Fruit fly (Drosophila melanogaster) whole organism, embryonic: Measurements from ENCODE around the gene CG9316.

Experiments used
- ATbp ChIP-seq: fragments of 200-800 bp; sonication (Bioruptor generic); optimal IDR thresholded peaks from 2 replicates; lab custom pipeline; 2017; ENCODE audit warnings: missing biosample characterization, mild to moderate bottlenecking, missing genetic modification characterization, missing genetic modification reagents
- Atf6 ChIP-seq: fragments of 200-800 bp; sonication (Bioruptor generic); IDR thresholded peaks from 2 replicates; pipeline ENCODE4 v1.3.6; 2022; ENCODE audit warnings: missing biosample characterization, missing genetic modification characterization
- BEAF-32 ChIP-seq: fragments of 200-800 bp; sonication (Bioruptor generic); optimal IDR thresholded peaks from 3 replicates; lab custom pipeline; 2017; ENCODE audit warnings: missing biosample characterization, missing genetic modification characterization, mild to moderate bottlenecking, moderate library complexity, missing genetic modification reagents
- Bteb2 ChIP-seq: fragments of 200-800 bp; sonication (Bioruptor generic); optimal IDR thresholded peaks from 2 replicates; lab custom pipeline; 2016; ENCODE audit warnings: missing biosample characterization, missing genetic modification characterization
- CG10267 ChIP-seq: fragments of 200-800 bp; sonication (Bioruptor generic); optimal IDR thresholded peaks from 2 replicates; lab custom pipeline; 2018; ENCODE audit warnings: missing biosample characterization, mild to moderate bottlenecking, missing genetic modification characterization, moderate library complexity
- CG10959 ChIP-seq: fragments of 200-800 bp; sonication (Bioruptor generic); IDR thresholded peaks from 2 replicates; pipeline ENCODE4 v1.3.6; 2022; ENCODE audit warnings: missing biosample characterization, missing genetic modification characterization
- CG10979 ChIP-seq: fragments of 200-800 bp; sonication (Bioruptor generic); optimal IDR thresholded peaks from 2 replicates; lab custom pipeline; 2018; ENCODE audit warnings: missing biosample characterization, mild to moderate bottlenecking, missing genetic modification characterization, moderate library complexity
- CG11723 ChIP-seq: fragments of 200-800 bp; sonication (Bioruptor generic); optimal IDR thresholded peaks from 2 replicates; lab custom pipeline; 2017; ENCODE audit warnings: missing biosample characterization, mild to moderate bottlenecking, missing genetic modification characterization
- CG12236 ChIP-seq: fragments of 200-800 bp; sonication (Bioruptor generic); optimal IDR thresholded peaks from 2 replicates; lab custom pipeline; 2016; ENCODE audit warnings: missing biosample characterization, missing genetic modification characterization
- CG15073 ChIP-seq: fragments of 200-800 bp; sonication (Bioruptor generic); optimal IDR thresholded peaks from 2 replicates; lab custom pipeline; 2016; ENCODE audit warnings: missing biosample characterization, missing genetic modification characterization
- CG17328 ChIP-seq: fragments of 200-800 bp; sonication (Bioruptor generic); IDR thresholded peaks from 2 replicates; pipeline ENCODE4 v1.3.6; 2022; ENCODE audit warnings: missing biosample characterization, missing genetic modification characterization
- CG2712 ChIP-seq: fragments of 200-800 bp; optimal IDR thresholded peaks from 3 replicates; lab custom pipeline; 2019; ENCODE audit warnings: missing biosample characterization, mild to moderate bottlenecking, missing genetic modification characterization, moderate library complexity
- CG3995 ChIP-seq: fragments of 200-800 bp; sonication (Bioruptor generic); optimal IDR thresholded peaks from 3 replicates; lab custom pipeline; 2016; ENCODE audit warnings: missing biosample characterization, missing genetic modification characterization
- CG4360 ChIP-seq: fragments of 200-800 bp; sonication (Bioruptor generic); IDR thresholded peaks from 2 replicates; pipeline ENCODE4 v1.3.6; 2022; ENCODE audit warnings: missing biosample characterization, missing genetic modification characterization
- CG4404 ChIP-seq: fragments of 200-800 bp; sonication (Bioruptor generic); IDR thresholded peaks from 2 replicates; pipeline ENCODE4 v1.3.6; 2022; ENCODE audit warnings: missing biosample characterization, missing genetic modification characterization
- CG7963 ChIP-seq: fragments of 200-800 bp; sonication (Bioruptor generic); IDR thresholded peaks from 3 replicates; pipeline ENCODE4 v1.3.6; 2022; ENCODE audit warnings: missing biosample characterization, missing genetic modification characterization; ENCODE audit not compliant: partially characterized antibody
- CG8290 ChIP-seq, 3 experiments: fragments of 200-800 bp; sonication (Bioruptor generic); optimal IDR thresholded peaks; 2 replicates each; lab custom pipeline; 2016 to 2019; ENCODE audit warnings: missing biosample characterization in 3 of 3, missing genetic modification characterization in 3 of 3, mild to moderate bottlenecking in 2 of 3, moderate library complexity in 1 of 3
- CG8388 ChIP-seq: fragments of 200-800 bp; sonication (Bioruptor generic); optimal IDR thresholded peaks from 2 replicates; lab custom pipeline; 2019; ENCODE audit warnings: missing biosample characterization, mild to moderate bottlenecking, missing genetic modification characterization, moderate library complexity
- CG9876 ChIP-seq: fragments of 200-800 bp; sonication (Bioruptor generic); optimal IDR thresholded peaks from 2 replicates; lab custom pipeline; 2016; ENCODE audit warnings: missing biosample characterization, missing genetic modification characterization
- CoRest ChIP-seq: fragments of 200-800 bp; sonication (Bioruptor generic); optimal IDR thresholded peaks from 3 replicates; lab custom pipeline; 2018; ENCODE audit warnings: missing biosample characterization, mild to moderate bottlenecking, missing genetic modification characterization, moderate library complexity
- Doc3 ChIP-seq: fragments of 200-800 bp; sonication (Bioruptor generic); IDR thresholded peaks from 3 replicates; pipeline ENCODE4 v1.3.6; 2022; ENCODE audit warnings: missing biosample characterization, missing genetic modification characterization; ENCODE audit not compliant: partially characterized antibody
- HLH3B ChIP-seq: fragments of 200-800 bp; sonication (Bioruptor generic); IDR thresholded peaks from 2 replicates; pipeline ENCODE4 v1.3.6; 2022; ENCODE audit warnings: missing biosample characterization, missing genetic modification characterization
- Lhr ChIP-seq: fragments of 200-800 bp; sonication (Bioruptor generic); optimal IDR thresholded peaks from 3 replicates; lab custom pipeline; 2017; ENCODE audit warnings: mild to moderate bottlenecking, missing biosample characterization, missing genetic modification reagents, missing genetic modification characterization
- MESR4 ChIP-seq: fragments of 200-800 bp; sonication (Bioruptor generic); optimal IDR thresholded peaks from 2 replicates; lab custom pipeline; 2018; ENCODE audit warnings: missing biosample characterization, mild to moderate bottlenecking, missing genetic modification characterization, moderate library complexity
- Myb ChIP-seq: fragments of 200-800 bp; sonication (Bioruptor generic); optimal IDR thresholded peaks from 2 replicates; lab custom pipeline; 2016; ENCODE audit warnings: missing biosample characterization, missing genetic modification characterization
- Ptx1 ChIP-seq: fragments of 200-800 bp; sonication (Bioruptor generic); IDR thresholded peaks from 2 replicates; pipeline ENCODE4 v1.3.6; 2022; ENCODE audit warnings: missing biosample characterization, missing genetic modification characterization
- Rfx ChIP-seq: fragments of 200-800 bp; sonication (Bioruptor generic); IDR thresholded peaks from 2 replicates; pipeline ENCODE4 v1.3.6; 2022; ENCODE audit warnings: missing biosample characterization, missing genetic modification characterization
- Scr ChIP-seq: fragments of 200-800 bp; sonication (Bioruptor generic); IDR thresholded peaks from 2 replicates; pipeline ENCODE4 v1.3.6; 2022; ENCODE audit warnings: missing biosample characterization, missing genetic modification characterization; ENCODE audit not compliant: partially characterized antibody
- Sox102F ChIP-seq: fragments of 200-800 bp; sonication (Bioruptor generic); optimal IDR thresholded peaks from 2 replicates; lab custom pipeline; 2018; ENCODE audit warnings: missing biosample characterization, mild to moderate bottlenecking, missing genetic modification characterization, moderate library complexity
- Sry-β ChIP-seq: fragments of 200-800 bp; sonication (Bioruptor generic); optimal IDR thresholded peaks from 2 replicates; lab custom pipeline; 2018; ENCODE audit warnings: missing biosample characterization, mild to moderate bottlenecking, missing genetic modification characterization, moderate library complexity
- Vsx1 ChIP-seq: fragments of 200-800 bp; sonication (Bioruptor generic); optimal IDR thresholded peaks from 2 replicates; lab custom pipeline; 2017; ENCODE audit warnings: missing biosample characterization, mild to moderate bottlenecking, missing genetic modification characterization, missing genetic modification reagents
- ab ChIP-seq: fragments of 200-800 bp; sonication (Bioruptor generic); optimal IDR thresholded peaks from 2 replicates; lab custom pipeline; 2016; ENCODE audit warnings: missing biosample characterization, missing genetic modification characterization
- dpn ChIP-seq, 2 experiments: fragments of 200-800 bp; sonication (Bioruptor generic); optimal IDR thresholded peaks; 3 replicates each; lab custom pipeline; 2016; ENCODE audit warnings: missing biosample characterization in 2 of 2, missing genetic modification characterization in 2 of 2
- gcm ChIP-seq: fragments of 200-800 bp; sonication (Bioruptor generic); optimal IDR thresholded peaks from 2 replicates; lab custom pipeline; 2019; ENCODE audit warnings: missing biosample characterization, mild to moderate bottlenecking, missing genetic modification characterization, moderate library complexity
- grau ChIP-seq: fragments of 200-800 bp; optimal IDR thresholded peaks from 3 replicates; lab custom pipeline; 2019; ENCODE audit warnings: missing biosample characterization, mild to moderate bottlenecking, missing genetic modification characterization, moderate library complexity
- gro ChIP-seq: fragments of 200-800 bp; sonication (Bioruptor generic); optimal IDR thresholded peaks from 2 replicates; lab custom pipeline; 2016; ENCODE audit warnings: missing biosample characterization, missing genetic modification characterization
- jumu ChIP-seq: fragments of 200-800 bp; sonication (Bioruptor generic); optimal IDR thresholded peaks from 3 replicates; lab custom pipeline; 2016; ENCODE audit warnings: missing biosample characterization, missing genetic modification characterization
- lbe ChIP-seq: fragments of 200-800 bp; sonication (Bioruptor generic); optimal IDR thresholded peaks from 2 replicates; lab custom pipeline; 2016; ENCODE audit warnings: missing biosample characterization, mild to moderate bottlenecking, missing genetic modification characterization
- nerfin-1 ChIP-seq: fragments of 200-800 bp; sonication (Bioruptor generic); optimal IDR thresholded peaks from 3 replicates; lab custom pipeline; 2019; ENCODE audit warnings: missing biosample characterization, mild to moderate bottlenecking, missing genetic modification characterization, moderate library complexity
- odd ChIP-seq: fragments of 200-800 bp; sonication (Bioruptor generic); optimal IDR thresholded peaks from 2 replicates; lab custom pipeline; 2017; ENCODE audit warnings: missing biosample characterization, mild to moderate bottlenecking, missing genetic modification characterization
- sima ChIP-seq: fragments of 200-800 bp; sonication (Bioruptor generic); optimal IDR thresholded peaks from 2 replicates; lab custom pipeline; 2016; ENCODE audit warnings: missing biosample characterization, missing genetic modification characterization
- sisA ChIP-seq: fragments of 200-800 bp; sonication (Bioruptor generic); IDR thresholded peaks from 2 replicates; pipeline ENCODE4 v1.3.6; 2022; ENCODE audit warnings: missing biosample characterization, missing genetic modification characterization
- slp2 ChIP-seq: fragments of 200-800 bp; sonication (Bioruptor generic); optimal IDR thresholded peaks from 2 replicates; lab custom pipeline; 2016; ENCODE audit warnings: missing biosample characterization, missing genetic modification characterization
- stwl ChIP-seq: fragments of 200-800 bp; sonication (Bioruptor generic); optimal IDR thresholded peaks from 3 replicates; lab custom pipeline; 2018; ENCODE audit warnings: missing biosample characterization, mild to moderate bottlenecking, missing genetic modification characterization, moderate library complexity
- trem ChIP-seq: fragments of 200-800 bp; optimal IDR thresholded peaks from 3 replicates; lab custom pipeline; 2019; ENCODE audit warnings: missing biosample characterization, mild to moderate bottlenecking, missing genetic modification characterization, moderate library complexity
- trh ChIP-seq: fragments of 200-800 bp; sonication (Bioruptor generic); optimal IDR thresholded peaks from 2 replicates; lab custom pipeline; 2016; ENCODE audit warnings: missing biosample characterization, missing genetic modification characterization
- unc-4 ChIP-seq: fragments of 200-800 bp; sonication (Bioruptor generic); IDR thresholded peaks from 2 replicates; pipeline ENCODE4 v1.3.6; 2022; ENCODE audit warnings: missing biosample characterization, missing genetic modification characterization; ENCODE audit not compliant: partially characterized antibody
- unpg ChIP-seq: fragments of 200-800 bp; sonication (Bioruptor generic); optimal IDR thresholded peaks from 3 replicates; lab custom pipeline; 2018; ENCODE audit warnings: missing biosample characterization, mild to moderate bottlenecking, missing genetic modification characterization, moderate library complexity
- usp ChIP-seq: fragments of >200 bp; optimal IDR thresholded peaks from 2 replicates; lab custom pipeline; 2017; ENCODE audit warnings: missing biosample characterization, missing genetic modification characterization
- vfl ChIP-seq: fragments of 200-800 bp; sonication (Bioruptor generic); optimal IDR thresholded peaks from 2 replicates; lab custom pipeline; 2016; ENCODE audit warnings: missing biosample characterization, missing genetic modification characterization

CG9316 gene

DNA sequence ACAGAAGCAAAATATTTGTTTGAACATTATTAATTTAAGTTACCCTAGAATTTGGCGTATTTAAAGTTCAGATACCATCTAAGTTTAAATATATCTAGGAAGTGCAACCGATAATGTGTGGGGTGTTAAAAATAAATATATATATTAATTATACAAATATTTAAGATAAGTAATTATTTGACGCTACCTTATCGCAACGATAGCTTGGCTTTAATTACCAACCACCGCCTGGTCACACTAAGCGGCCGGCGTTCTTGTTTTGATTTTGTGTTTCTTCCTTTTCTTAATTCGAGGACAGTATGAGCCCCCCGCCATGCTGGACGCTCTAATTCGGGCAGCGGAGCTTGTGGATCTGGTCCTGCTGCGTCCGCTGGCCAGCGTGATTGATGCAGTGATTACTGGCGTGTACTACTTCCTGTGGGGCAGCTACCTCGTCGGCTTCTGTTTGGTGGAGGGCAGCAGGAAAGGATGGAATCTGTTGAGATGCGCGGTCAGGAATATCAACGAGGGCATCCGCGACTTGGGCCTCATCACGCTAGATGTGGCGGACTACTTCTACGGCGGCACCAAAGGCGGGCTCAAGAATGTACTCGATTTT lies 44.1 kb downstream of the CG9316 start, which contains the start of gene CG2617 (continued):
- TF ChIP-seq Rfx (GFP tag; lab: Robert Waterston, UW) (no peak), CG4404 (GFP tag; lab: Robert Waterston, UW) (no peak), Myb (GFP tag; lab: Kevin White, UChicago) (no peak), Sox102F (GFP tag; lab: Kevin White, UChicago) (no peak), slp2 (no peak), Ptx1 (GFP tag; lab: Robert Waterston, UW) (0 out of 2 replicates have a peak, but pooled peaks have one; percentile 2), ab (GFP tag; lab: Kevin White, UChicago) (no peak), odd (GFP tag; lab: Kevin White, UChicago) (no peak), ATbp (GFP tag; lab: Kevin White, UChicago) (no peak), CG9876 (GFP tag; lab: Kevin White, UChicago) (no peak), CG10959 (GFP tag; lab: Robert Waterston, UW) (no peak), jumu (GFP tag; lab: Kevin White, UChicago) (no peak), usp (GFP tag; lab: Kevin White, UChicago) (no peak), Sry-β (GFP tag; lab: Kevin White, UChicago) (no peak), trh (no peak), Scr (GFP tag; lab: Robert Waterston, UW) (peak; percentile 60), unc-4 (GFP tag; lab: Robert Waterston, UW) (peak; percentile 44), Atf6 (GFP tag; lab: Robert Waterston, UW) (no peak), gcm (GFP tag; lab: Kevin White, UChicago) (no peak), stwl (peak; percentile 16), CG8388 (GFP tag; lab: Kevin White, UChicago) (no peak), CG3995 (no peak), sima (GFP tag; lab: Kevin White, UChicago) (no peak), lbe (GFP tag; lab: Kevin White, UChicago) (no peak), vfl (GFP tag; lab: Kevin White, UChicago) (no peak), nerfin-1 (no peak), CG10267 (tag; lab: Kevin White, UChicago) (no peak), CG12236 (GFP tag; lab: Kevin White, UChicago) (no peak), unpg (GFP tag; lab: Kevin White, UChicago) (no peak), CG15073 (GFP tag; lab: Kevin White, UChicago) (no peak), CG7963 (GFP tag; lab: Robert Waterston, UW) (0 out of 3 replicates have a peak, but pooled peaks have one; percentile 20), CG2712 (tag; lab: Kevin White, UChicago) (no peak), Vsx1 (GFP tag; lab: Kevin White, UChicago) (no peak), gro (GFP tag; lab: Kevin White, UChicago) (no peak), CG17328 (no peak), CoRest (tag; lab: Kevin White, UChicago) (peak; percentile 33), Lhr (GFP tag; lab: Kevin White, UChicago) (no peak), CG8290 (GFP tag; optimal IDR thresholded peaks at IDR 0.05; lab: Kevin White, UChicago) (no peak), CG8290 (tag; optimal IDR thresholded peaks at IDR 0.05; lab: Kevin White, UChicago) (no peak), dpn (GFP tag; optimal IDR thresholded peaks at IDR 0.05; lab: Kevin White, UChicago) (no peak), CG10979 (tag; lab: Kevin White, UChicago) (no peak), Bteb2 (GFP tag; lab: Kevin White, UChicago) (no peak), grau (tag; lab: Kevin White, UChicago) (no peak), Doc3 (0 out of 3 replicates have a peak, but pooled peaks have one; percentile 10), sisA (GFP tag; lab: Robert Waterston, UW) (no peak), trem (tag; lab: Kevin White, UChicago) (no peak), CG4360 (GFP tag; lab: Robert Waterston, UW) (no peak), CG11723 (GFP tag; lab: Kevin White, UChicago) (no peak), BEAF-32 (peak; percentile 54), HLH3B (GFP tag; lab: Robert Waterston, UW) (no peak), MESR4 (GFP tag; lab: Kevin White, UChicago) (peak; percentile 18)
